Worm (Caenorhabditis elegans) whole organism, L1 larva: Measurements from ENCODE around the gene C06C3.10.

Experiments
- Y116A8C.19 ChIP-seq: sonication (generic microtip); optimal IDR thresholded peaks from 2 replicates; lab custom pipeline; 2016; ENCODE audit warnings: missing compliant biosample characterization, missing genetic modification characterization, borderline replicate concordance
- aha-1 ChIP-seq: fragments of 150-350 bp; optimal IDR thresholded peaks from 2 replicates; lab custom pipeline; 2014; ENCODE audit warnings: missing biosample characterization, missing genetic modification characterization
- alr-1 ChIP-seq: fragments of 200-800 bp; sonication (Bioruptor generic); optimal IDR thresholded peaks from 2 replicates; lab custom pipeline; 2018; ENCODE audit warnings: borderline replicate concordance, mild to moderate bottlenecking, missing genetic modification characterization, missing compliant biosample characterization
- ama-1 ChIP-seq: fragments of 150-350 bp; optimal IDR thresholded peaks from 2 replicates; lab custom pipeline; 2014
- ceh-63 ChIP-seq: fragments of 200-800 bp; sonication (Bioruptor generic); optimal IDR thresholded peaks from 2 replicates; lab custom pipeline; 2018; ENCODE audit warnings: mild to moderate bottlenecking, missing genetic modification characterization, missing compliant biosample characterization
- ceh-82 ChIP-seq, 3 experiments: fragments of 150-350 bp in 1 of 3; sonication (generic microtip) in 2 of 3; optimal IDR thresholded peaks; 2 replicates each; lab custom pipeline; 2014 to 2017; ENCODE audit warnings: missing biosample characterization in 3 of 3, missing genetic modification characterization in 3 of 3
- ceh-90 ChIP-seq: sonication (generic microtip); optimal IDR thresholded peaks from 2 replicates; lab custom pipeline; 2016; ENCODE audit warnings: missing genetic modification characterization, missing compliant biosample characterization
- egl-27 ChIP-seq, 2 experiments: fragments of 150-350 bp in 1 of 2; sonication (generic microtip); optimal IDR thresholded peaks; 3 replicates each; lab custom pipeline; 2017 to 2018; ENCODE audit warnings: missing biosample characterization in 2 of 2, missing genetic modification characterization in 2 of 2, missing genetic modification reagents in 2 of 2
- elt-3 ChIP-seq, 6 experiments: fragments of 150-350 bp in 1 of 6; sonication (generic microtip); optimal IDR thresholded peaks; 2 replicates each; lab custom pipeline; 2017 to 2018; ENCODE audit warnings: missing biosample characterization in 6 of 6, missing genetic modification characterization in 6 of 6, inconsistent platforms in 1 of 6
- ets-5 ChIP-seq: fragments of 200-800 bp; sonication (Bioruptor generic); IDR thresholded peaks from 2 replicates; pipeline ENCODE4 v1.3.6; 2022; ENCODE audit warnings: missing genetic modification characterization, missing compliant biosample characterization
- fkh-10 ChIP-seq: sonication (generic microtip); optimal IDR thresholded peaks from 2 replicates; lab custom pipeline; 2017; ENCODE audit warnings: missing biosample characterization, missing genetic modification reagents, missing genetic modification characterization
- fos-1 ChIP-seq: fragments of 150-350 bp; optimal IDR thresholded peaks from 2 replicates; lab custom pipeline; 2014; ENCODE audit warnings: missing biosample characterization, missing genetic modification characterization
- grh-1 ChIP-seq: fragments of 200-800 bp; sonication (Bioruptor generic); IDR thresholded peaks from 2 replicates; pipeline ENCODE4 v1.3.6; 2022; ENCODE audit warnings: missing genetic modification reagents, missing genetic modification characterization, missing compliant biosample characterization
- hlh-17 ChIP-seq: fragments of 200-800 bp; sonication (Bioruptor generic); optimal IDR thresholded peaks from 2 replicates; lab custom pipeline; 2018; ENCODE audit warnings: missing genetic modification characterization, mild to moderate bottlenecking, missing compliant biosample characterization, moderate library complexity, borderline replicate concordance
- irx-1 ChIP-seq: sonication (generic microtip); optimal IDR thresholded peaks from 2 replicates; lab custom pipeline; 2016; ENCODE audit warnings: missing genetic modification characterization, missing compliant biosample characterization
- lin-15B ChIP-seq: fragments of 150-350 bp; sonication (generic microtip); optimal IDR thresholded peaks from 3 replicates; lab custom pipeline; 2014; ENCODE audit warnings: missing biosample characterization, missing genetic modification characterization
- lsy-2 ChIP-seq, 2 experiments: fragments of 150-350 bp; optimal IDR thresholded peaks; 2 replicates each; lab custom pipeline; 2014; ENCODE audit warnings: missing biosample characterization in 2 of 2, missing genetic modification characterization in 2 of 2
- mep-1 ChIP-seq: fragments of 150-350 bp; optimal IDR thresholded peaks from 2 replicates; lab custom pipeline; 2014; ENCODE audit warnings: missing biosample characterization, missing genetic modification characterization
- nhr-12 ChIP-seq: sonication (generic microtip); optimal IDR thresholded peaks from 2 replicates; lab custom pipeline; 2017; ENCODE audit warnings: missing biosample characterization, missing genetic modification characterization
- nhr-19 ChIP-seq: fragments of 200-800 bp; sonication (Bioruptor generic); conservative IDR thresholded peaks from 2 replicates; pipeline ENCODE4 v1.3.6; 2022; ENCODE audit warnings: missing genetic modification characterization, missing compliant biosample characterization
- nhr-28 ChIP-seq: fragments of 150-350 bp; optimal IDR thresholded peaks from 2 replicates; lab custom pipeline; 2014; ENCODE audit warnings: missing biosample characterization, missing genetic modification characterization
- nhr-71 ChIP-seq: sonication (generic microtip); optimal IDR thresholded peaks from 2 replicates; lab custom pipeline; 2016; ENCODE audit warnings: mild to moderate bottlenecking, missing genetic modification characterization, moderate library complexity, missing compliant biosample characterization
- nhr-76 ChIP-seq: sonication (generic microtip); optimal IDR thresholded peaks from 2 replicates; lab custom pipeline; 2017; ENCODE audit warnings: missing biosample characterization, missing genetic modification characterization
- nhr-77 ChIP-seq: fragments of 150-350 bp; optimal IDR thresholded peaks from 2 replicates; lab custom pipeline; 2014; ENCODE audit warnings: missing biosample characterization, missing genetic modification characterization
- pag-3 ChIP-seq: sonication (generic microtip); optimal IDR thresholded peaks from 2 replicates; lab custom pipeline; 2017; ENCODE audit warnings: missing genetic modification characterization, mild to moderate bottlenecking, missing compliant biosample characterization, antibody characterized with exemption, borderline replicate concordance; ENCODE audit not compliant: insufficient read depth
- rnt-1 ChIP-seq: sonication (generic microtip); optimal IDR thresholded peaks from 2 replicates; lab custom pipeline; 2016; ENCODE audit warnings: mild to moderate bottlenecking, missing genetic modification characterization, moderate library complexity, missing compliant biosample characterization
- skn-1 ChIP-seq: fragments of 150-350 bp; optimal IDR thresholded peaks from 2 replicates; lab custom pipeline; 2014; ENCODE audit warnings: missing biosample characterization, missing genetic modification characterization
- sptf-1 ChIP-seq: fragments of 150-350 bp; optimal IDR thresholded peaks from 2 replicates; lab custom pipeline; 2014; ENCODE audit warnings: missing biosample characterization, missing genetic modification characterization
- sup-37 ChIP-seq: fragments of 200-800 bp; sonication (Bioruptor generic); optimal IDR thresholded peaks from 2 replicates; lab custom pipeline; 2018; ENCODE audit warnings: mild to moderate bottlenecking, missing genetic modification characterization, missing compliant biosample characterization
- swsn-7 ChIP-seq: sonication (generic microtip); optimal IDR thresholded peaks from 2 replicates; lab custom pipeline; 2016; ENCODE audit warnings: missing genetic modification characterization, missing compliant biosample characterization
- unc-98 ChIP-seq: fragments of 200-800 bp; sonication (Bioruptor generic); IDR thresholded peaks from 2 replicates; pipeline ENCODE4 v1.3.6; 2022; ENCODE audit warnings: missing genetic modification characterization, missing compliant biosample characterization
- zip-4 ChIP-seq: fragments of 200-800 bp; sonication (Bioruptor generic); optimal IDR thresholded peaks from 2 replicates; lab custom pipeline; 2018; ENCODE audit warnings: mild to moderate bottlenecking, missing genetic modification characterization, moderate library complexity, missing compliant biosample characterization
- ztf-4 ChIP-seq: fragments of 150-350 bp; optimal IDR thresholded peaks from 2 replicates; lab custom pipeline; 2014; ENCODE audit warnings: missing biosample characterization, missing genetic modification characterization

The C06C3.10 gene

DNA sequence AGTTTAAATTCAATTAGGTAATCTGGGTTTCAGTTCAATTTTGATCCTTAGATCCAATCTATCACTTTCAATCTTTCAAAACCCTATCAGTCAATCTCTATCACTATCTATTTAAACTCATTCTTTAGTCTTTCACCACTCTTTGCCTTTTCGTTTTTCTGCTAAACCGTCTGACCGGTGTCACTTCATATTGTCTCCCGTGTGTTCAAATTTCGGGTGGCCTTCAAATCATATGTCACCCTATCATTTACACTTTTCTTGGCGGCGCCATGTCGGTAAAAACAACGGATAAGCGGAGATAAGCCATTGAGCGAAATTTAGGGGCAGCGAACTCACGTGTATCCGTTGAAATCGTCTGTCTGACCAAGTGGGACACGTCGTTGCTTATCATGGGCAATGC, 33.1 kb downstream of the C06C3.10 start (continued):
- no peak for TF ChIP-seq ceh-63 (GFP tag; lab: Kevin White, UChicago)

DNA sequence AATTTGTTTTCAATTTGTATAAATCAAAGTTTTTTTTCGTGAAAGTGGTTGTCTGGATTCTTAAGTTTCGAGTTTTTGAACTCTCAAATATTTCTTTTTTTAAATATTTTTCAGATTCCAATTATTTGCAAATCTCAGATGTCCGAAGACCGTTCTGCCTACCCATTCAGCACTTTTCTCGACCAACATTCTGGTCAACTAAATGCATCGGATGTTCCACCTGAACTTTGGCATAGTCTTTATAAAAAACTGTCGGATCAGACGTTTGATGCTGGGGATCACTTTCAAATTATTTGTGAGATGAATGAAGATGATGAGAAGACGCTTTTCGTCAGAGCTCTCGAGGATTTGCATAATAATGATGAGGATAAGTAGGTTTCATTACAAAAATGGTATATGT, 38.2 kb downstream of the C06C3.10 start, which contains the start of gene ttll-12:
TSS of gene ttll-12 (plus strand) at position 139 of the 400 bp plus-strand sequence.
- no peak for TF ChIP-seq lsy-2 (tag; optimal IDR thresholded peaks at IDR 0.05; lab: Kevin White, UChicago)
- peak; percentile 10 for TF ChIP-seq mep-1 (tag; lab: Kevin White, UChicago)

DNA sequence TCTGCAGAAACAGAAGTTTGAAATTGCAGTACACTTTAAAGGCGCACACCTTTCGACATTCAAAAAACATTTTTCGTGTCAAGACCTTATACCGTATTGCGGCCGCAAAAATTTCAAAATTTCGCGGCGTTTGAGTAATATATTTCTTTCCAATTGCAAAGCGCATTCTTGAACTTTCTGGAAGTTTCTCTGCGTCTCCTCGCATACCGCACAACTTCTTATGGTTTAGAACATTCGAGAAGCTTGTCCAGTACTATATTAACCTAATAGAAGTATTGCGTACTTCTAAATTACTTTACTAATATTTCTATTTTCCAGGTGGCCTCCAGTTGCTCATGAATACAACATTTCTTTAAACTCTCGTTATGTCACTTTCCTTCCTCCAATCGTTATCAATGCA, 40.4 kb downstream of the C06C3.10 start:
- TF ChIP-seq ama-1 (lab: Kevin White, UChicago) (no peak), lsy-2 (tag; optimal IDR thresholded peaks at IDR 0.05; lab: Kevin White, UChicago) (no peak), mep-1 (tag; lab: Kevin White, UChicago) (peak; percentile 32)

DNA sequence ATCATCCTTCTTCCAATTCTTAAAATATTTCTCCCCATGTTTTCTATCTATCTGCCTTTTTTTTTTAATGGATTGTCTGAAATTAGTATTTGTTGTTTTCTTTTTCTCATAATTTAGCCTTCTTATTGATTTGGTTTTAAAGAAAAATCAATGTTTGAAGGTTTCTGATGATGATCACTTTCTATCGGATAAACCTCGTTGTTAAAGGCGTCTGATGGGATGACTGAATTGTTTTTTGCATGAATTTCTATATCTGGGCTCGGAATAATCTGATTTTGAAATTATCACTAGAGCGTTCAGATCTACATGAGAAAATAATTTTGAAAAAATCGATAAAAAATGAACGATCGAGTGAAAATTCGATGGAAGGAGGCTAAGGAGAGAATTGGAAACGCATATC, 43.3 kb downstream of the C06C3.10 start, which contains the start of gene scp-1:
TSS of gene scp-1 (plus strand) at position 301 of the 400 bp plus-strand sequence.
- no peak for TF ChIP-seq ceh-90 (tag; lab: Kevin White, UChicago)
- no peak for TF ChIP-seq elt-3 (tag; optimal IDR thresholded peaks at IDR 0.05; lab: Kevin White, UChicago)
- no peak for TF ChIP-seq grh-1 (GFP tag; lab: Robert Waterston, UW)
- no peak for TF ChIP-seq irx-1 (tag; lab: Kevin White, UChicago)
- no peak for TF ChIP-seq nhr-77 (tag; lab: Kevin White, UChicago)
- TF ChIP-seq nhr-12, result no peak
- TF ChIP-seq rnt-1 (tag; lab: Kevin White, UChicago), result no peak
- no peak for TF ChIP-seq ztf-4 (tag; lab: Kevin White, UChicago)
- TF ChIP-seq lin-15B (tag; lab: Kevin White, UChicago), result no peak
- no peak for TF ChIP-seq nhr-19
- no peak for TF ChIP-seq egl-27 (tag; optimal IDR thresholded peaks at IDR 0.05; lab: Kevin White, UChicago)
- TF ChIP-seq swsn-7 (tag; lab: Kevin White, UChicago), result no peak
- TF ChIP-seq fos-1 (tag; lab: Kevin White, UChicago), result no peak
- TF ChIP-seq fkh-10, result no peak
- no peak for TF ChIP-seq Y116A8C.19

DNA sequence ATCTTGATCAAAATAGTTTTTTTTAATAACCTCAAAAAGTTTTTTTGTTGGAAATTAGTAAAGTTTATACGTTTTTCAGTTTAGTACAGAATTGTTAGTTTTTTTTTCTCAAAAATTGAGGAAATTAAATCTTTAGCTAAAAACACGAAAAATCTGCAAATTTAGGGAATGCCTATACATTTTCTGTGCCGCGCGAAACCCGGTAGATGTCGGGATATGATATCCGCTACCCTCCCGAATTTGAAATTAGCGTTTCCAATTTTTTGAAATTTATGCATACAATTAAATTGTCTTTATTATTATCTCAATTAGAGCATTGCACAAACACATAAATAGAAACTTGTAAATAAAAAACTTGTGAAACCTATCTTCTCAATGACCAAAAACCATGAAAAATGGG, 44.0 kb downstream of the C06C3.10 start:
- TF ChIP-seq pag-3 (tag; lab: Kevin White, UChicago), result no peak
- no peak for TF ChIP-seq zip-4 (GFP tag; lab: Kevin White, UChicago)
- TF ChIP-seq ceh-82 (tag; optimal IDR thresholded peaks at IDR 0.05; lab: Kevin White, UChicago), result no peak
- TF ChIP-seq ceh-90 (tag; lab: Kevin White, UChicago), result no peak
- no peak for TF ChIP-seq skn-1 (tag; lab: Kevin White, UChicago)
- TF ChIP-seq nhr-28 (tag; lab: Kevin White, UChicago), result no peak
- no peak for TF ChIP-seq ets-5 (GFP tag; lab: Robert Waterston, UW)
- no peak for TF ChIP-seq unc-98 (GFP tag; lab: Robert Waterston, UW)
- no peak for TF ChIP-seq sptf-1 (tag; lab: Kevin White, UChicago)
- TF ChIP-seq irx-1 (tag; lab: Kevin White, UChicago), result no peak
- no peak for TF ChIP-seq nhr-12
- no peak for TF ChIP-seq mep-1 (tag; lab: Kevin White, UChicago)
- no peak for TF ChIP-seq grh-1 (GFP tag; lab: Robert Waterston, UW)
- no peak for TF ChIP-seq sup-37
- TF ChIP-seq aha-1 (tag; lab: Kevin White, UChicago), result no peak

DNA sequence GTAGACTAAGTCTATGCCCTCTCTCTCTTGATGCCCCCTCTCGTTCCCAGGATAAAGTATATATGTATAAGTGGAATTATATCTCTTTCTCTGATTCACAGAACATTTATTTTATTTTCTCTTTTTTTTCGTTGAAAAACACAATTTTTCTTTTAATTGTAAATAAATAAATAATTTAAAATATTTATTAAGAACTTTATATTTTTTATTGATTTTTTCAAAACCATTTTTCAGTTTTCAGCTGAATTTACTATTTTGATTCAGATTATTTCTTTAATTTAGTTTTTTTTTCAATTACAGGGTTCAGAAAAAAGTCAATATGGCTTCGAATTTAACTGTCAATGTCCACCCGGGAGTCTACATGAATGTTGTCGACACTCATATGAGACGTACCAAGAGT, 45.7 kb downstream of the C06C3.10 start, which contains the start of gene eif-3.F:
TSS of gene eif-3.F (plus strand) at position 301 of the 400 bp plus-strand sequence.
- TF ChIP-seq nhr-19 (no peak), alr-1 (tag; lab: Kevin White, UChicago) (no peak), nhr-71 (tag; lab: Kevin White, UChicago) (no peak), sptf-1 (tag; lab: Kevin White, UChicago) (no peak), swsn-7 (tag; lab: Kevin White, UChicago) (no peak), ama-1 (lab: Kevin White, UChicago) (no peak), nhr-76 (no peak), hlh-17 (no peak)
